Worm (Caenorhabditis elegans) whole organism, L3 larva: ENCODE data around the gene fbxa-100.

ENCODE experiments used
- ama-1 ChIP-seq: fragments of 150-350 bp; optimal IDR thresholded peaks from 2 replicates; lab custom pipeline; 2018
- daf-12 ChIP-seq: fragments of 150-350 bp; optimal IDR thresholded peaks from 2 replicates; lab custom pipeline; 2014; ENCODE audit warnings: missing biosample characterization, missing genetic modification reagents, missing genetic modification characterization
- elt-1 ChIP-seq: fragments of 150-350 bp; optimal IDR thresholded peaks from 2 replicates; lab custom pipeline; 2014; ENCODE audit warnings: missing biosample characterization, missing genetic modification characterization
- elt-3 ChIP-seq, 3 experiments: fragments of 150-350 bp in 1 of 3; sonication (generic microtip) in 2 of 3; optimal IDR thresholded peaks; 2 replicates in 2 of 3; 4 replicates in 1 of 3; lab custom pipeline; 2014 to 2017; ENCODE audit warnings: missing biosample characterization in 3 of 3, missing genetic modification characterization in 3 of 3
- fkh-2 ChIP-seq: fragments of 150-350 bp; optimal IDR thresholded peaks from 2 replicates; lab custom pipeline; 2014; ENCODE audit warnings: missing biosample characterization, missing genetic modification reagents, missing genetic modification characterization
- nhr-12 ChIP-seq: fragments of 150-350 bp; optimal IDR thresholded peaks from 2 replicates; lab custom pipeline; 2014; ENCODE audit warnings: missing biosample characterization, missing genetic modification characterization
- nhr-237 ChIP-seq: fragments of 150-350 bp; optimal IDR thresholded peaks from 2 replicates; lab custom pipeline; 2014; ENCODE audit warnings: missing biosample characterization, missing genetic modification characterization
- nhr-76 ChIP-seq: fragments of 150-350 bp; sonication (generic microtip); optimal IDR thresholded peaks from 5 replicates; lab custom pipeline; 2014; ENCODE audit warnings: missing biosample characterization, missing genetic modification characterization
- nhr-77 ChIP-seq: fragments of 150-350 bp; optimal IDR thresholded peaks from 2 replicates; lab custom pipeline; 2014; ENCODE audit warnings: missing biosample characterization, missing genetic modification characterization
- pha-4 ChIP-seq: fragments of 150-350 bp; optimal IDR thresholded peaks from 2 replicates; lab custom pipeline; 2014; ENCODE audit warnings: missing biosample characterization, missing genetic modification reagents, missing genetic modification characterization
- pqm-1 ChIP-seq: fragments of 150-350 bp; optimal IDR thresholded peaks from 2 replicates; lab custom pipeline; 2017; ENCODE audit warnings: missing biosample characterization, missing genetic modification characterization, inconsistent platforms
- skn-1 ChIP-seq: fragments of 150-350 bp; optimal IDR thresholded peaks from 2 replicates; lab custom pipeline; 2014; ENCODE audit warnings: missing biosample characterization, missing genetic modification characterization
- unc-39 ChIP-seq: sonication (generic microtip); optimal IDR thresholded peaks from 4 replicates; lab custom pipeline; 2017; ENCODE audit warnings: missing biosample characterization, missing genetic modification characterization
- unc-62 ChIP-seq: fragments of 150-350 bp; sonication (generic microtip); optimal IDR thresholded peaks from 4 replicates; lab custom pipeline; 2014; ENCODE audit warnings: missing biosample characterization, missing genetic modification reagents, missing genetic modification characterization

DNA sequence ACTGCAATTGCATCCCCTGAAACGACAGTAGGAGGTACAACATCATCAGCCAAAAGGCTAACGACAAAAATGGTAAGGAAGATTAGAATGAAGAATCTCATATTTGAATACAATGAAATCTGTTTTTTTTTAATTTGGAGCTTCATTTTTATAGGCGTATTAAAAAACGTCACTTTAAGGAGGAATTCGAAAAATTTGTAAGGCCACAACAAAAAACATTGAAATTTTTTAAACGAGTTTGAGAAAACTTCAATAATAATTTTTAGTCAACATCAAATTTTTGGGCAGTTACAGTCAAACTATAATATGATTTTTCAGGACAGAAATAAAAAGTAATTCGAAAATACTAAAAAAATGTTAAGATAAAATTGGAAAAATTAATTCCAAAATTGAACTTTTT is 895 bp upstream of the fbxa-100 start, which contains the start of gene F14H3.14:
- no peak for TF ChIP-seq nhr-76 (tag; lab: Kevin White, UChicago)
- no peak for TF ChIP-seq daf-12 (tag; lab: Kevin White, UChicago)
- TF ChIP-seq elt-1 (tag; lab: Kevin White, UChicago) = no peak
- no peak for TF ChIP-seq nhr-237
- no peak for TF ChIP-seq elt-3 (tag; optimal IDR thresholded peaks at IDR 0.05; lab: Kevin White, UChicago)
- TF ChIP-seq pha-4 (tag; lab: Kevin White, UChicago) = no peak
- no peak for TF ChIP-seq unc-39 (tag; lab: Kevin White, UChicago)
- TF ChIP-seq ama-1 = no peak
- no peak for TF ChIP-seq unc-62
- TF ChIP-seq nhr-77 (tag; lab: Kevin White, UChicago) = no peak
- TF ChIP-seq skn-1 = no peak
- no peak for TF ChIP-seq pqm-1
- TF ChIP-seq fkh-2 (tag; lab: Kevin White, UChicago) = no peak
- TF ChIP-seq nhr-12 (tag; lab: Kevin White, UChicago) = no peak
